Worm (Caenorhabditis elegans): Measurements from ENCODE around the gene clec-86.
A peak's percentile ranks its signal among the peaks of the same experiment; 100 is the strongest.

clec-86 gene

ce11 chrX:7181627-7182026 lies 42.0 kb downstream of the clec-86 start (continued):
- peak; percentile 66 to 70 for TF ChIP-seq efl-1 (optimal IDR thresholded peaks at IDR 0.05)
- TF ChIP-seq efl-1 (GFP tag; optimal IDR thresholded peaks at IDR 0.05 in 1 of 2): peak in 1 of 2 experiments; percentile 92
- TF ChIP-seq grh-1 (GFP tag; IDR thresholded peaks at IDR 0.05): peak; percentile 89
- TF ChIP-seq sox-4 (tag; optimal IDR thresholded peaks at IDR 0.05): peak; percentile 48
- no peak for TF ChIP-seq lin-15B (tag; optimal IDR thresholded peaks at IDR 0.05)
- peak; percentile 76 to 86 for TF ChIP-seq lsy-2 (tag; optimal IDR thresholded peaks at IDR 0.05)
- peak; percentile 54 for TF ChIP-seq unc-130 (tag; optimal IDR thresholded peaks at IDR 0.05)
- TF ChIP-seq aly-2 (tag; optimal IDR thresholded peaks at IDR 0.05): peak; percentile 79
- TF ChIP-seq nhr-11 (tag; optimal IDR thresholded peaks at IDR 0.05): peak; percentile 86
- peak; percentile 61 for TF ChIP-seq efl-3 (GFP tag; optimal IDR thresholded peaks at IDR 0.05)
- TF ChIP-seq sptf-1 (tag; optimal IDR thresholded peaks at IDR 0.05): no peak
- peak in 1 of 2 experiments; percentile 80 for TF ChIP-seq mdl-1 (tag; optimal IDR thresholded peaks at IDR 0.05)
- no peak for TF ChIP-seq fkh-4 (tag; optimal IDR thresholded peaks at IDR 0.05; ENCODE audit: borderline replicate concordance)
- TF ChIP-seq egl-27 (tag; optimal IDR thresholded peaks at IDR 0.05): peak in 1 of 2 experiments; percentile 59
- peak; percentile 89 for TF ChIP-seq fos-1 (tag; optimal IDR thresholded peaks at IDR 0.05)
- peak; percentile 88 for TF ChIP-seq ztf-4 (tag; optimal IDR thresholded peaks at IDR 0.05)
- TF ChIP-seq nhr-19 (GFP tag; conservative IDR thresholded peaks at IDR 0.05): peak; percentile 89
- no peak for TF ChIP-seq unc-98 (GFP tag; IDR thresholded peaks at IDR 0.05)
- peak; percentile 90 for TF ChIP-seq skn-1 (tag; optimal IDR thresholded peaks at IDR 0.05)
- TF ChIP-seq nhr-85 (tag): peak; percentile 96
- peak; percentile 76 for TF ChIP-seq rnt-1 (tag; optimal IDR thresholded peaks at IDR 0.05)
- TF ChIP-seq C04F5.9 (tag; optimal IDR thresholded peaks at IDR 0.05): peak; percentile 54
- peak; percentile 54 to 91 for TF ChIP-seq lin-35 (GFP tag; optimal IDR thresholded peaks at IDR 0.05)
- peak; percentile 81 for TF ChIP-seq swsn-7 (tag; optimal IDR thresholded peaks at IDR 0.05)
- peak; percentile 96 for TF ChIP-seq snu-23 (GFP tag; optimal IDR thresholded peaks at IDR 0.05)
- no peak for TF ChIP-seq fkh-10 (GFP tag; optimal IDR thresholded peaks at IDR 0.05)
- peak in 1 of 2 experiments; percentile 80 for TF ChIP-seq ztf-11 (tag; optimal IDR thresholded peaks at IDR 0.05)
- TF ChIP-seq blmp-1 (tag; optimal IDR thresholded peaks at IDR 0.05): peak; percentile 44
- TF ChIP-seq fkh-8 (tag; optimal IDR thresholded peaks at IDR 0.05): no peak
- TF ChIP-seq irx-1 (tag; optimal IDR thresholded peaks at IDR 0.05): peak; percentile 75
- peak; percentile 87 for TF ChIP-seq ceh-88 (GFP tag; IDR thresholded peaks at IDR 0.05)
- peak; percentile 99 for TF ChIP-seq nhr-90 (tag; optimal IDR thresholded peaks at IDR 0.05; ENCODE audit: poor library complexity)
- peak; percentile 74 for TF ChIP-seq pax-3 (tag; optimal IDR thresholded peaks at IDR 0.05)
- TF ChIP-seq C16A3.4 (tag; optimal IDR thresholded peaks at IDR 0.05): peak; percentile 97
- TF ChIP-seq unc-30 (tag; optimal IDR thresholded peaks at IDR 0.05): no peak
- peak; percentile 96 for TF ChIP-seq jun-1 (tag; optimal IDR thresholded peaks at IDR 0.05)
- TF ChIP-seq nhr-71 (tag; optimal IDR thresholded peaks at IDR 0.05): peak; percentile 91
- peak; percentile 69 for TF ChIP-seq dsc-1 (tag; optimal IDR thresholded peaks at IDR 0.05)
- TF ChIP-seq zag-1 (tag; optimal IDR thresholded peaks at IDR 0.05): no peak
- no peak for TF ChIP-seq unc-62 (GFP tag; optimal IDR thresholded peaks at IDR 0.05)
- TF ChIP-seq tbx-2 (tag; optimal IDR thresholded peaks at IDR 0.05): peak; percentile 89
- TF ChIP-seq ceh-8 (GFP tag; optimal IDR thresholded peaks at IDR 0.05): peak; percentile 69
- TF ChIP-seq xbp-1 (tag; optimal IDR thresholded peaks at IDR 0.05): peak; percentile 94
- no peak for TF ChIP-seq ceh-90 (tag; optimal IDR thresholded peaks at IDR 0.05)
- TF ChIP-seq snpc-4 (tag; optimal IDR thresholded peaks at IDR 0.05): peak; percentile 46
- TF ChIP-seq aha-1 (tag; optimal IDR thresholded peaks at IDR 0.05): peak; percentile 7
- TF ChIP-seq nhr-12 (tag; optimal IDR thresholded peaks at IDR 0.05): no peak
- peak; percentile 29 for TF ChIP-seq mef-2 (tag; optimal IDR thresholded peaks at IDR 0.05)
- peak; percentile 79 for TF ChIP-seq zip-4 (GFP tag; optimal IDR thresholded peaks at IDR 0.05)
- no peak for TF ChIP-seq alr-1 (tag; optimal IDR thresholded peaks at IDR 0.05; ENCODE audit: borderline replicate concordance)
- TF ChIP-seq mep-1 (tag; optimal IDR thresholded peaks at IDR 0.05): peak; percentile 89
- TF ChIP-seq nhr-20 (tag; optimal IDR thresholded peaks at IDR 0.05): peak; percentile 95
- TF ChIP-seq ceh-63 (GFP tag; optimal IDR thresholded peaks at IDR 0.05): no peak
- peak; percentile 14 for TF ChIP-seq egl-13 (tag; optimal IDR thresholded peaks at IDR 0.05)
